Worm (Caenorhabditis elegans) whole organism, young adult: ENCODE measurements around the gene T01C3.3.

Experiments
- B0336.3 ChIP-seq: fragments of 200-800 bp; sonication (Bioruptor generic); IDR thresholded peaks from 2 replicates; pipeline ENCODE4 v1.3.6; 2022; ENCODE audit warnings: missing genetic modification characterization, missing compliant biosample characterization
- C06A6.2 ChIP-seq: fragments of 200-800 bp; sonication (Bioruptor generic); conservative IDR thresholded peaks from 2 replicates; pipeline ENCODE4 v1.3.6; 2022; ENCODE audit warnings: missing genetic modification characterization, missing compliant biosample characterization
- D2030.7 ChIP-seq: fragments of 200-800 bp; sonication (Bioruptor generic); IDR thresholded peaks from 2 replicates; pipeline ENCODE4 v1.3.6; 2022; ENCODE audit warnings: missing genetic modification reagents, missing genetic modification characterization, missing compliant biosample characterization
- F39B2.1 ChIP-seq: fragments of 200-800 bp; sonication (Bioruptor generic); IDR thresholded peaks from 2 replicates; pipeline ENCODE4 v1.3.6; 2022; ENCODE audit warnings: missing genetic modification reagents, missing genetic modification characterization, missing compliant biosample characterization
- F55B11.4 ChIP-seq: sonication (generic microtip); optimal IDR thresholded peaks from 2 replicates; lab custom pipeline; 2016; ENCODE audit warnings: missing compliant biosample characterization, missing genetic modification characterization, borderline replicate concordance; ENCODE audit not compliant: insufficient read depth
- Y53F4B.3 ChIP-seq: fragments of 200-800 bp; sonication (Bioruptor generic); IDR thresholded peaks from 2 replicates; pipeline ENCODE4 v1.3.6; 2022; ENCODE audit warnings: missing genetic modification reagents, missing genetic modification characterization, missing compliant biosample characterization
- Y53G8AR.9 ChIP-seq: fragments of 200-800 bp; sonication (Bioruptor generic); conservative IDR thresholded peaks from 2 replicates; pipeline ENCODE4 v1.3.6; 2022; ENCODE audit warnings: missing genetic modification reagents, missing genetic modification characterization, missing compliant biosample characterization
- Y67H2A.10 ChIP-seq: fragments of 200-800 bp; sonication (Bioruptor generic); conservative IDR thresholded peaks from 2 replicates; pipeline ENCODE4 v1.3.6; 2022; ENCODE audit warnings: missing genetic modification reagents, missing genetic modification characterization, missing compliant biosample characterization
- Y79H2A.3 ChIP-seq: fragments of 200-800 bp; sonication (Bioruptor generic); conservative IDR thresholded peaks from 2 replicates; pipeline ENCODE4 v1.3.6; 2022; ENCODE audit warnings: missing genetic modification reagents, missing genetic modification characterization, missing compliant biosample characterization
- ama-1 ChIP-seq, 3 experiments: fragments of 150-350 bp in 1 of 3; sonication (generic microtip) in 2 of 3; optimal IDR thresholded peaks; 2 replicates each; lab custom pipeline; 2014 to 2018; ENCODE audit warnings: missing biosample characterization in 2 of 3, missing genetic modification characterization in 2 of 3, missing genetic modification reagents in 2 of 3
- aptf-3 ChIP-seq: fragments of 200-800 bp; sonication (Bioruptor generic); IDR thresholded peaks from 2 replicates; pipeline ENCODE4 v1.3.6; 2022; ENCODE audit warnings: missing genetic modification characterization, missing compliant biosample characterization
- atf-7 ChIP-seq: sonication (generic microtip); optimal IDR thresholded peaks from 2 replicates; lab custom pipeline; 2017; ENCODE audit warnings: mild to moderate bottlenecking, missing genetic modification characterization, missing compliant biosample characterization
- attf-6 ChIP-seq: fragments of 200-800 bp; sonication (Bioruptor generic); IDR thresholded peaks from 2 replicates; pipeline ENCODE4 v1.3.6; 2022; ENCODE audit warnings: missing genetic modification reagents, missing genetic modification characterization, missing compliant biosample characterization
- bed-1 ChIP-seq: fragments of 200-800 bp; sonication (Bioruptor generic); IDR thresholded peaks from 2 replicates; pipeline ENCODE4 v1.3.6; 2022; ENCODE audit warnings: missing genetic modification reagents, missing genetic modification characterization, missing compliant biosample characterization
- ccch-3 ChIP-seq: fragments of 200-800 bp; sonication (Bioruptor generic); optimal IDR thresholded peaks from 2 replicates; lab custom pipeline; 2018; ENCODE audit warnings: mild to moderate bottlenecking, missing genetic modification characterization, missing compliant biosample characterization
- cebp-2 ChIP-seq: fragments of 200-800 bp; sonication (Bioruptor generic); IDR thresholded peaks from 2 replicates; pipeline ENCODE4 v1.3.6; 2022; ENCODE audit warnings: missing genetic modification characterization, missing compliant biosample characterization
- ceh-40 ChIP-seq: fragments of 200-800 bp; sonication (Bioruptor generic); IDR thresholded peaks from 2 replicates; pipeline ENCODE4 v1.3.6; 2022; ENCODE audit warnings: missing genetic modification characterization, missing compliant biosample characterization
- ceh-58 ChIP-seq: fragments of 200-800 bp; sonication (Bioruptor generic); IDR thresholded peaks from 2 replicates; pipeline ENCODE4 v1.3.6; 2022; ENCODE audit warnings: missing genetic modification characterization, missing compliant biosample characterization
- ceh-79 ChIP-seq: sonication (generic microtip); optimal IDR thresholded peaks from 2 replicates; lab custom pipeline; 2017; ENCODE audit warnings: mild to moderate bottlenecking, missing genetic modification characterization, missing compliant biosample characterization
- chd-7 ChIP-seq: sonication (generic microtip); optimal IDR thresholded peaks from 2 replicates; lab custom pipeline; 2016; ENCODE audit warnings: mild to moderate bottlenecking, missing genetic modification characterization, moderate library complexity, missing compliant biosample characterization
- die-1 ChIP-seq: sonication (generic microtip); optimal IDR thresholded peaks from 2 replicates; lab custom pipeline; 2016; ENCODE audit warnings: missing genotype, mild to moderate bottlenecking, missing genetic modification characterization, missing compliant biosample characterization
- efl-1 ChIP-seq: fragments of 150-350 bp; optimal IDR thresholded peaks from 2 replicates; lab custom pipeline; 2014; ENCODE audit warnings: missing biosample characterization, missing genetic modification reagents, missing genetic modification characterization
- egrh-3 ChIP-seq: fragments of 200-800 bp; sonication (Bioruptor generic); IDR thresholded peaks from 2 replicates; pipeline ENCODE4 v1.3.6; 2022; ENCODE audit warnings: missing genetic modification reagents, missing genetic modification characterization, missing compliant biosample characterization
- gei-17 ChIP-seq: fragments of 200-800 bp; sonication (Bioruptor generic); optimal IDR thresholded peaks from 2 replicates; lab custom pipeline; 2018; ENCODE audit warnings: mild to moderate bottlenecking, missing genetic modification characterization, missing compliant biosample characterization
- him-1 ChIP-seq: sonication (generic microtip); optimal IDR thresholded peaks from 2 replicates; lab custom pipeline; 2016; ENCODE audit warnings: missing genotype, missing genetic modification reagents, missing genetic modification characterization, missing compliant biosample characterization
- hlh-26 ChIP-seq: fragments of 200-800 bp; sonication (Bioruptor generic); conservative IDR thresholded peaks from 2 replicates; pipeline ENCODE4 v1.3.6; 2022; ENCODE audit warnings: missing genetic modification reagents, missing genetic modification characterization, missing compliant biosample characterization
- lag-1 ChIP-seq: fragments of 200-800 bp; sonication (Bioruptor generic); IDR thresholded peaks from 2 replicates; pipeline ENCODE4 v1.3.6; 2022; ENCODE audit warnings: missing genetic modification reagents, missing genetic modification characterization, missing compliant biosample characterization
- lin-35 ChIP-seq, 3 experiments: fragments of 150-350 bp in 2 of 3; sonication (generic microtip) in 1 of 3; optimal IDR thresholded peaks; 2 replicates each; lab custom pipeline; 2014 to 2018; ENCODE audit warnings: missing biosample characterization in 3 of 3, missing genetic modification characterization in 3 of 3, missing genetic modification reagents in 3 of 3
- lin-40 ChIP-seq: sonication (generic microtip); optimal IDR thresholded peaks from 2 replicates; lab custom pipeline; 2016; ENCODE audit warnings: missing genetic modification characterization, mild to moderate bottlenecking, missing compliant biosample characterization, missing genotype, missing genetic modification reagents
- lin-54 ChIP-seq: fragments of 200-800 bp; sonication (Bioruptor generic); optimal IDR thresholded peaks from 2 replicates; lab custom pipeline; 2018; ENCODE audit warnings: mild to moderate bottlenecking, missing genetic modification characterization, missing compliant biosample characterization
- lsl-1 ChIP-seq: fragments of 200-800 bp; sonication (Bioruptor generic); optimal IDR thresholded peaks from 2 replicates; lab custom pipeline; 2018; ENCODE audit warnings: mild to moderate bottlenecking, missing genetic modification characterization, moderate library complexity, missing compliant biosample characterization
- lsy-27 ChIP-seq: sonication (generic microtip); optimal IDR thresholded peaks from 2 replicates; lab custom pipeline; 2017; ENCODE audit warnings: missing genetic modification characterization, mild to moderate bottlenecking, missing compliant biosample characterization, antibody characterized with exemption, missing genotype, borderline replicate concordance; ENCODE audit not compliant: insufficient read depth
- mes-4 ChIP-seq: sonication (generic microtip); optimal IDR thresholded peaks from 2 replicates; lab custom pipeline; 2016; ENCODE audit warnings: missing genotype, missing genetic modification characterization, missing compliant biosample characterization
- mxl-1 ChIP-seq: sonication (generic microtip); optimal IDR thresholded peaks from 2 replicates; lab custom pipeline; 2016; ENCODE audit warnings: missing genetic modification characterization, missing compliant biosample characterization
- nfya-2 ChIP-seq: fragments of 200-800 bp; sonication (Bioruptor generic); IDR thresholded peaks from 2 replicates; pipeline ENCODE4 v1.3.6; 2022; ENCODE audit warnings: missing genetic modification reagents, missing genetic modification characterization, missing compliant biosample characterization
- nfyb-1 ChIP-seq: fragments of 200-800 bp; sonication (Bioruptor generic); IDR thresholded peaks from 2 replicates; pipeline ENCODE4 v1.3.6; 2022; ENCODE audit warnings: missing genetic modification reagents, missing genetic modification characterization, missing compliant biosample characterization
- nhr-120 ChIP-seq: fragments of 200-800 bp; sonication (Bioruptor generic); IDR thresholded peaks from 2 replicates; pipeline ENCODE4 v1.3.6; 2022; ENCODE audit warnings: missing genetic modification characterization, missing compliant biosample characterization
- nhr-80 ChIP-seq: sonication (generic microtip); optimal IDR thresholded peaks from 2 replicates; lab custom pipeline; 2016; ENCODE audit warnings: missing genetic modification characterization, missing compliant biosample characterization
- rcor-1 ChIP-seq: fragments of 200-800 bp; sonication (Bioruptor generic); IDR thresholded peaks from 2 replicates; pipeline ENCODE4 v1.3.6; 2022; ENCODE audit warnings: missing genetic modification reagents, missing genetic modification characterization, missing compliant biosample characterization
- snpc-3.4 ChIP-seq: sonication (generic microtip); optimal IDR thresholded peaks from 2 replicates; lab custom pipeline; 2017; ENCODE audit warnings: missing genetic modification characterization, mild to moderate bottlenecking, missing compliant biosample characterization, antibody characterized with exemption, moderate library complexity, missing genotype, missing genetic modification reagents
- somi-1 ChIP-seq: fragments of 200-800 bp; sonication (Bioruptor generic); optimal IDR thresholded peaks from 2 replicates; lab custom pipeline; 2018; ENCODE audit warnings: mild to moderate bottlenecking, missing genetic modification characterization, missing compliant biosample characterization
- tbx-9 ChIP-seq: sonication (generic microtip); optimal IDR thresholded peaks from 2 replicates; lab custom pipeline; 2016; ENCODE audit warnings: borderline replicate concordance, missing genetic modification characterization, inconsistent platforms, missing compliant biosample characterization
- zim-3 ChIP-seq: sonication (generic microtip); optimal IDR thresholded peaks from 2 replicates; lab custom pipeline; 2017; ENCODE audit warnings: mild to moderate bottlenecking, missing genetic modification characterization, moderate library complexity, missing compliant biosample characterization
- ztf-18 ChIP-seq: sonication (generic microtip); optimal IDR thresholded peaks from 2 replicates; lab custom pipeline; 2016; ENCODE audit warnings: missing genotype, mild to moderate bottlenecking, missing genetic modification characterization, missing compliant biosample characterization
- ztf-26 ChIP-seq: sonication (generic microtip); optimal IDR thresholded peaks from 2 replicates; lab custom pipeline; 2017; ENCODE audit warnings: missing genetic modification characterization, missing compliant biosample characterization
- ztf-6 ChIP-seq: fragments of 200-800 bp; sonication (Bioruptor generic); IDR thresholded peaks from 2 replicates; pipeline ENCODE4 v1.3.6; 2022; ENCODE audit warnings: missing genetic modification reagents, missing genetic modification characterization, missing compliant biosample characterization

Gene T01C3.3

ce11 chrV:14945124-14945523 lies 47.4 kb downstream of the T01C3.3 start:
- no peak for TF ChIP-seq nhr-120 (GFP tag; lab: Robert Waterston, UW)
- no peak for TF ChIP-seq hlh-26 (GFP tag; lab: Robert Waterston, UW)
- TF ChIP-seq ztf-6 (GFP tag; lab: Robert Waterston, UW), result no peak
- no peak for TF ChIP-seq Y53G8AR.9 (GFP tag; lab: Robert Waterston, UW)
- TF ChIP-seq C06A6.2, result no peak
- no peak for TF ChIP-seq snpc-3.4 (tag; lab: Kevin White, UChicago)
- no peak for TF ChIP-seq F55B11.4 (tag; lab: Kevin White, UChicago)
- TF ChIP-seq egrh-3, result no peak
- TF ChIP-seq atf-7 (tag; lab: Kevin White, UChicago), result no peak
- TF ChIP-seq cebp-2, result no peak
- no peak for TF ChIP-seq ceh-40 (GFP tag; lab: Robert Waterston, UW)
- TF ChIP-seq chd-7 (tag; lab: Kevin White, UChicago), result no peak
- TF ChIP-seq F39B2.1, result no peak
- TF ChIP-seq somi-1 (GFP tag; lab: Kevin White, UChicago), result no peak
- no peak for TF ChIP-seq attf-6
- TF ChIP-seq B0336.3 (GFP tag; lab: Robert Waterston, UW), result no peak
- TF ChIP-seq Y79H2A.3 (GFP tag; lab: Robert Waterston, UW), result no peak
- no peak for TF ChIP-seq D2030.7 (GFP tag; lab: Robert Waterston, UW)
- no peak for TF ChIP-seq ccch-3 (GFP tag; lab: Kevin White, UChicago)

DNA sequence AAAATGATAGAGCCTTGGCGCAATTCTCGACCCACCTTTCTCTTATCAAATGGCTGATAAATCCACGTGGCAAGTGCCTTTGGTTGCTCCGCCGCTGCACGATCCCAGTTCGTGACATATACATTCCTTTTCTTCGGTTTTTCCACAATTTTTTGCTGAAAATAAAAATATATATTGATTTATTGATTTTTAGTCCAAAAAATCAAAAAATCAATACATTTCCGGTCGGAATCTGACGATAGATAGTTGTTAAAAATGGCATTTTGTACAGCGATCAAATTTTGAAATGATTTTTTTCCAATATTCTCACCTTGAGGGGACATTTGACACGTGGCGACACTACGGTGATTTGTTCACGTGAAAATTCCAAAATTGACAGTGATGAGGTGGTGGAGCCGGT lies 48.7 kb downstream of the T01C3.3 start:
- TF ChIP-seq ztf-18 (tag; lab: Kevin White, UChicago) (no peak), ceh-79 (tag; lab: Kevin White, UChicago) (no peak), him-1 (no peak), ceh-58 (GFP tag; lab: Robert Waterston, UW) (no peak), ama-1 (optimal IDR thresholded peaks at IDR 0.05; lab: Kevin White, UChicago) (no peak), ama-1 (GFP tag; optimal IDR thresholded peaks at IDR 0.05; lab: Kevin White, UChicago) (no peak), lsl-1 (GFP tag; lab: Kevin White, UChicago) (no peak), rcor-1 (GFP tag; lab: Robert Waterston, UW) (no peak), tbx-9 (tag; lab: Kevin White, UChicago) (no peak), ceh-40 (GFP tag; lab: Robert Waterston, UW) (no peak), egrh-3 (no peak), zim-3 (tag; lab: Kevin White, UChicago) (no peak), hlh-26 (GFP tag; lab: Robert Waterston, UW) (no peak), nhr-80 (tag; lab: Kevin White, UChicago) (no peak), efl-1 (no peak), bed-1 (GFP tag; lab: Robert Waterston, UW) (no peak), Y53F4B.3 (GFP tag; lab: Robert Waterston, UW) (no peak), ztf-26 (tag; lab: Kevin White, UChicago) (no peak), D2030.7 (GFP tag; lab: Robert Waterston, UW) (no peak), nfyb-1 (GFP tag; lab: Robert Waterston, UW) (no peak)

DNA sequence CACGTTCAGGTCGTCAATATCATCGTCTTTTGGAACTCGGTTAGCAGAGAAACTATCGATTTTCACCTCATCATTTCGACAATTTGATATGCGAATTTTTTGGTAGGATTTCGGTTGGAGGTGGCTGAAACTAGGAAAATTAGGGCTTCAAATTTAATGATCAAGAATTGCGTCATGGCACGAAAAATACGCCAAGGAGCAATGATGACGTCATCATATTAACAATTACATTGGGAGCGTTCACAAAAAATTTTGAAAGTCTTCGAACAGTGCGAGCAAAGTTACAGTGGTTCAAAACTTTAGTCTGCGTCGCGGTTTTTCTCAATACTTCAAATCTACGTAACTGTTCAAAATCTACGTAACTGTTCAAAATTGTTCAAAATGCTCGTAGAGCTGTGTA lies 49.6 kb downstream of the T01C3.3 start:
- TF ChIP-seq die-1 (tag; lab: Kevin White, UChicago) (no peak), Y67H2A.10 (GFP tag; lab: Robert Waterston, UW) (no peak), nfya-2 (no peak), lag-1 (no peak), lin-54 (GFP tag; lab: Kevin White, UChicago) (no peak), nfyb-1 (GFP tag; lab: Robert Waterston, UW) (no peak), hlh-26 (GFP tag; lab: Robert Waterston, UW) (no peak), lsy-27 (tag; lab: Kevin White, UChicago) (no peak), aptf-3 (GFP tag; lab: Robert Waterston, UW) (no peak), lin-35 (GFP tag; optimal IDR thresholded peaks at IDR 0.05; lab: Kevin White, UChicago) (no peak), ztf-26 (tag; lab: Kevin White, UChicago) (no peak), rcor-1 (GFP tag; lab: Robert Waterston, UW) (no peak), ama-1 (optimal IDR thresholded peaks at IDR 0.05; lab: Kevin White, UChicago) (no peak), ama-1 (GFP tag; optimal IDR thresholded peaks at IDR 0.05; lab: Kevin White, UChicago) (no peak), gei-17 (GFP tag; lab: Kevin White, UChicago) (no peak), mes-4 (tag; lab: Kevin White, UChicago) (no peak), mxl-1 (tag; lab: Kevin White, UChicago) (no peak), Y79H2A.3 (GFP tag; lab: Robert Waterston, UW) (no peak), lin-40 (tag; lab: Kevin White, UChicago) (no peak), him-1 (no peak)
